Fruit fly (Drosophila melanogaster): ENCODE data around the gene CG17097.

CG17097 gene

dm6 chr2L:10685666-10686065 is 39.5 kb downstream of the CG17097 start:
- TF ChIP-seq N (GFP tag; optimal IDR thresholded peaks at IDR 0.05): no peak
- TF ChIP-seq Sp1 (GFP tag; optimal IDR thresholded peaks at IDR 0.05): no peak
- no peak for TF ChIP-seq CG32264 (GFP tag; optimal IDR thresholded peaks at IDR 0.05)
- no peak for TF ChIP-seq OdsH (GFP tag; optimal IDR thresholded peaks at IDR 0.05)
- no peak for TF ChIP-seq dmrt93B (GFP tag; optimal IDR thresholded peaks at IDR 0.05)
- no peak for TF ChIP-seq woc (GFP tag; optimal IDR thresholded peaks at IDR 0.05)
- no peak for TF ChIP-seq foxo (GFP tag; optimal IDR thresholded peaks at IDR 0.05)
- TF ChIP-seq Dfd (GFP tag; optimal IDR thresholded peaks at IDR 0.05): no peak
- no peak for TF ChIP-seq dl (GFP tag; optimal IDR thresholded peaks at IDR 0.05; ENCODE audit: insufficient read depth in 1 of 2, partially characterized antibody in 2 of 2)
- TF ChIP-seq psq (GFP tag; optimal IDR thresholded peaks at IDR 0.05): no peak
- TF ChIP-seq dsf (GFP tag; optimal IDR thresholded peaks at IDR 0.05; ENCODE audit: borderline replicate concordance): no peak
- no peak for TF ChIP-seq CG9705 (GFP tag; optimal IDR thresholded peaks at IDR 0.05)
- TF ChIP-seq Jra (GFP tag; optimal IDR thresholded peaks at IDR 0.05): no peak
- TF ChIP-seq usp (GFP tag; optimal IDR thresholded peaks at IDR 0.05): no peak
- no peak for TF ChIP-seq tai (GFP tag; optimal IDR thresholded peaks at IDR 0.05)
- TF ChIP-seq ey (GFP tag; optimal IDR thresholded peaks at IDR 0.05): no peak
- TF ChIP-seq Rel (GFP tag; optimal IDR thresholded peaks at IDR 0.05): no peak
- no peak for TF ChIP-seq Rel (tag; optimal IDR thresholded peaks at IDR 0.05)
- TF ChIP-seq jim (GFP tag; optimal IDR thresholded peaks at IDR 0.05): no peak
- no peak for TF ChIP-seq Abd-B (GFP tag; optimal IDR thresholded peaks at IDR 0.05)

dm6 chr2L:10687009-10687793 is 41.0 kb downstream of the CG17097 start, which contains the start of gene CG7296:
Gene CG7296, minus strand, starts transcription at chr2L:10687066.
- TF ChIP-seq dmrt93B (GFP tag; optimal IDR thresholded peaks at IDR 0.05): no peak
- TF ChIP-seq Dfd (GFP tag; optimal IDR thresholded peaks at IDR 0.05): no peak
- TF ChIP-seq fru (GFP tag; optimal IDR thresholded peaks at IDR 0.05): no peak
- no peak for TF ChIP-seq brk (GFP tag; optimal IDR thresholded peaks at IDR 0.05)
- no peak for TF ChIP-seq h (GFP tag; optimal IDR thresholded peaks at IDR 0.05)
- TF ChIP-seq Vsx2 (GFP tag; optimal IDR thresholded peaks at IDR 0.05; ENCODE audit: partially characterized antibody): no peak
- no peak for TF ChIP-seq dsf (GFP tag; optimal IDR thresholded peaks at IDR 0.05; ENCODE audit: borderline replicate concordance)
- TF ChIP-seq psq (GFP tag; optimal IDR thresholded peaks at IDR 0.05): no peak
- TF ChIP-seq Hr83 (GFP tag; optimal IDR thresholded peaks at IDR 0.05; ENCODE audit: poor library complexity, severe bottlenecking): no peak
- TF ChIP-seq N (GFP tag; optimal IDR thresholded peaks at IDR 0.05): no peak
- no peak for TF ChIP-seq HLH106 (tag; optimal IDR thresholded peaks at IDR 0.05)
- no peak for TF ChIP-seq usp (GFP tag; optimal IDR thresholded peaks at IDR 0.05)
- TF ChIP-seq Myc (optimal IDR thresholded peaks at IDR 0.05): no peak
- no peak for TF ChIP-seq Rel (GFP tag; optimal IDR thresholded peaks at IDR 0.05)
- TF ChIP-seq Rel (tag; optimal IDR thresholded peaks at IDR 0.05): no peak
- no peak for TF ChIP-seq sv (GFP tag; optimal IDR thresholded peaks at IDR 0.05)
- no peak for TF ChIP-seq ey (GFP tag; optimal IDR thresholded peaks at IDR 0.05)

dm6 chr2L:10687794-10688185 is 41.6 kb downstream of the CG17097 start:
- TF ChIP-seq Rel (GFP tag; optimal IDR thresholded peaks at IDR 0.05): no peak
- TF ChIP-seq Rel (tag; optimal IDR thresholded peaks at IDR 0.05): peak; percentile 53
- TF ChIP-seq ey (GFP tag; optimal IDR thresholded peaks at IDR 0.05): no peak
- no peak for TF ChIP-seq usp (GFP tag; optimal IDR thresholded peaks at IDR 0.05)

dm6 chr2L:10688764-10689163 is 42.5 kb downstream of the CG17097 start:
- TF ChIP-seq Dfd (GFP tag; optimal IDR thresholded peaks at IDR 0.05) (no peak), jim (GFP tag; optimal IDR thresholded peaks at IDR 0.05) (no peak), CG32264 (GFP tag; optimal IDR thresholded peaks at IDR 0.05) (no peak), foxo (GFP tag; optimal IDR thresholded peaks at IDR 0.05) (no peak), rgr (GFP tag; optimal IDR thresholded peaks at IDR 0.05) (no peak), fru (GFP tag; optimal IDR thresholded peaks at IDR 0.05) (no peak), sage (GFP tag; optimal IDR thresholded peaks at IDR 0.05) (no peak)

All from whole organism, wandering third instar larva.